Worm (Caenorhabditis elegans): ENCODE results near the gene W08F4.13.
"Not testable (repeated sequence)": the region's sequence is repeated elsewhere in the genome, so short reads cannot be mapped to it uniquely, and the experiment has no call there.

- TF ChIP-seq egrh-3 (GFP tag; IDR thresholded peaks at IDR 0.05) = peak; percentile 91
- not testable (repeated sequence) for TF ChIP-seq F10E7.11 (tag; optimal IDR thresholded peaks at IDR 0.05); dpl-1 (GFP tag; optimal IDR thresholded peaks at IDR 0.05)
Observed at ce11 chrII:629454-629853, 44.9 kb downstream of the W08F4.13 start.
